Fruit fly (Drosophila melanogaster): ENCODE measurements around the gene FucTA.

DNA sequence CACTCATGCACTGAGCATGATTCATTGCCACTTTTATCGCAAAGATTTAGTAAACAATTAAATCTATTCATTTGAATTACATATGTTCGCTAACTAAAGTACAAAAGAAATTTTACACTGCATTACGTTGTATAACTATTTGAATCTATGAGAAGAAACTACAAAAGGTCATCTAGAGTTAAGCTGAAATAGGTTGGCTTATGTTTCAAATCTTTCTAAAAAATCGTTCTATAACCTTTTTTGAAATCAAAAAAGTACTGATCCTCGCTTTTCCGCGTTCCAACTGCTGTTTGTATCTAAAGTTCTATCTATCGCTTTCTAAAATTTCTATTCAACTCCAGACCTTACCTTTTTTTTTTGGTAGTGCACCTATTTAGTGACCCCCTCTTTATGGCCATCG, 21.2 kb upstream of the FucTA start:
- TF ChIP-seq Snoo (tag; optimal IDR thresholded peaks at IDR 0.05): no peak
- no peak for TF ChIP-seq CG13204 (GFP tag; optimal IDR thresholded peaks at IDR 0.05)
- TF ChIP-seq CG12605 (GFP tag; IDR thresholded peaks at IDR 0.05): no peak
- TF ChIP-seq EcR (GFP tag; optimal IDR thresholded peaks at IDR 0.05): no peak
- no peak for TF ChIP-seq CG32121 (GFP tag; IDR thresholded peaks at IDR 0.05)
- no peak for TF ChIP-seq CG4496 (GFP tag; IDR thresholded peaks at IDR 0.05)
- no peak for TF ChIP-seq CG34367 (tag; optimal IDR thresholded peaks at IDR 0.05)
- TF ChIP-seq CG14655 (GFP tag; optimal IDR thresholded peaks at IDR 0.05): no peak
- TF ChIP-seq CG15710 (tag; optimal IDR thresholded peaks at IDR 0.05): no peak
- TF ChIP-seq rn (GFP tag; IDR thresholded peaks at IDR 0.05): no peak
- TF ChIP-seq fd96Ca (GFP tag; IDR thresholded peaks at IDR 0.05): no peak
